Fruit fly (Drosophila melanogaster): ENCODE results near the gene CG10013.

CG10013 gene

DNA sequence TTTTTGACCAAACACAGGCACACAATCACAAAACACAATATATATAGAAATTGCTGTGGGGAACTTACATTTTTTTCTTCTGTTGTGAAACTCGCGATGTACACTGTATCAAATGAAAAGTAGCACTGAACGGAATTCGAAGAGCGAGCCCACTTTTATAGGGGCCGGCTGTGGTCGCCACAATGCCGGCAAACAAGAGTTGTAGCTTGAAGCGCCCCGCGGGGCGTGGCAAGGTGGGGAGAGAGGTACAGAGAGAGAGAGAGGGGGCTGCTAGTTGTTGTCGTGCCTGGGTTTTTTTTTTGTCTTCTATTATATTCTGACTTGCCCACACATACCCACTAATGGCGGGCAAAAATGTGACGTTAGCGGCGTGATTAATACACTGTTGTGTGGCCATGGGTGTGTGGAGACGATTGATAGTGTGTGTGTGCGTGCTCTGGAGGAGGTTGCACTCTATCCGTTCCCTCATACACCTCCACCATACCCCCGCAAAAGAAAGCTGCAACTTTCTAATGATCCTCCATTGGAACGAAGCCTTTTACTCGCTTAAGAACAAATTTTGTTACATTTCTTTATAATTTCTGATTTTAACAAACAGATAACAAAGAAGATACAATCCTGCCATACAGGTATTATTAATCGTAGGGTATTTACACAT lies 45.9 kb downstream of the CG10013 start, which contains the start of gene GstD1 (continued):
- no peak for TF ChIP-seq CG9797 (GFP tag; optimal IDR thresholded peaks at IDR 0.05)
- TF ChIP-seq otp (GFP tag; IDR thresholded peaks at IDR 0.05), result no peak
- no peak for TF ChIP-seq Neu2 (GFP tag; optimal IDR thresholded peaks at IDR 0.05; ENCODE audit: borderline replicate concordance)
- TF ChIP-seq ind (GFP tag; optimal IDR thresholded peaks at IDR 0.05), result peak; percentile 63
- TF ChIP-seq CG7556 (GFP tag; optimal IDR thresholded peaks at IDR 0.05), result peak; percentile 53
- TF ChIP-seq Eip74EF (GFP tag; optimal IDR thresholded peaks at IDR 0.05), result peak in 1 of 2 experiments; percentile 9
- no peak for TF ChIP-seq ato (GFP tag; IDR thresholded peaks at IDR 0.05; ENCODE audit: partially characterized antibody)
- peak; percentile 43 for TF ChIP-seq Hmr (GFP tag; optimal IDR thresholded peaks at IDR 0.05)
- peak; percentile 65 for TF ChIP-seq Ada2b (GFP tag; IDR thresholded peaks at IDR 0.05)
- no peak for TF ChIP-seq CG2116 (GFP tag; optimal IDR thresholded peaks at IDR 0.05)
- no peak for TF ChIP-seq Dfd (GFP tag; optimal IDR thresholded peaks at IDR 0.05)
- no peak for TF ChIP-seq wek (GFP tag; optimal IDR thresholded peaks at IDR 0.05)
- TF ChIP-seq CG16779 (GFP tag; IDR thresholded peaks at IDR 0.05), result no peak
- TF ChIP-seq hkb (optimal IDR thresholded peaks at IDR 0.05), result no peak
- no peak for TF ChIP-seq hkb (GFP tag; IDR thresholded peaks at IDR 0.05)
- TF ChIP-seq CG1647 (GFP tag; optimal IDR thresholded peaks at IDR 0.05), result peak; percentile 36
- no peak for TF ChIP-seq gcm2 (GFP tag; optimal IDR thresholded peaks at IDR 0.05)
- TF ChIP-seq CG18262 (tag; optimal IDR thresholded peaks at IDR 0.05), result peak; percentile 21
- no peak for TF ChIP-seq CG5953 (GFP tag; IDR thresholded peaks at IDR 0.05)
- TF ChIP-seq CG15696 (tag; optimal IDR thresholded peaks at IDR 0.05), result no peak
- peak; percentile 51 for TF ChIP-seq Ptx1 (GFP tag; IDR thresholded peaks at IDR 0.05)
- peak; percentile 44 for TF ChIP-seq CG18619 (GFP tag; optimal IDR thresholded peaks at IDR 0.05)
- TF ChIP-seq CG9215 (GFP tag; IDR thresholded peaks at IDR 0.05), result 0 out of 2 replicates have a peak, but pooled peaks have one; percentile 45
- peak; percentile 8 for TF ChIP-seq CG17359 (tag; optimal IDR thresholded peaks at IDR 0.05)
- TF ChIP-seq nerfin-1 (tag; optimal IDR thresholded peaks at IDR 0.05), result no peak
- TF ChIP-seq Abd-B (GFP tag; optimal IDR thresholded peaks at IDR 0.05), result peak; percentile 21
- no peak for TF ChIP-seq CG12236 (GFP tag; optimal IDR thresholded peaks at IDR 0.05)
- TF ChIP-seq CG14014 (GFP tag; IDR thresholded peaks at IDR 0.05), result peak; percentile 36; the same call in 1 of the 2 replicates
- peak in 1 of 2 experiments; percentile 41 for TF ChIP-seq Hr51 (GFP tag; optimal IDR thresholded peaks at IDR 0.05)
- TF ChIP-seq Sry-δ (GFP tag; optimal IDR thresholded peaks at IDR 0.05), result no peak
- no peak for TF ChIP-seq fru (optimal IDR thresholded peaks at IDR 0.05)
- peak; percentile 59 for TF ChIP-seq dysf (GFP tag; IDR thresholded peaks at IDR 0.05)
- TF ChIP-seq CG6683 (GFP tag; optimal IDR thresholded peaks at IDR 0.05), result no peak
- TF ChIP-seq CG11093 (GFP tag; IDR thresholded peaks at IDR 0.05), result no peak
- peak; percentile 89 for TF ChIP-seq CG10543 (GFP tag; optimal IDR thresholded peaks at IDR 0.05)
- no peak for TF ChIP-seq GATAe (GFP tag; conservative IDR thresholded peaks at IDR 0.05)
- no peak for TF ChIP-seq Atf-2 (GFP tag; optimal IDR thresholded peaks at IDR 0.05)
- TF ChIP-seq Sin3A (optimal IDR thresholded peaks at IDR 0.05), result no peak
- TF ChIP-seq Ssrp (tag; optimal IDR thresholded peaks at IDR 0.05), result no peak
- no peak for TF ChIP-seq CG4404 (GFP tag; IDR thresholded peaks at IDR 0.05)
- no peak for TF ChIP-seq CG8290 (GFP tag; optimal IDR thresholded peaks at IDR 0.05)
- TF ChIP-seq CG8290 (tag; optimal IDR thresholded peaks at IDR 0.05), result peak in 1 of 2 experiments; percentile 34
- TF ChIP-seq MBD-R2 (GFP tag; IDR thresholded peaks at IDR 0.05), result no peak
- TF ChIP-seq slou (GFP tag; optimal IDR thresholded peaks at IDR 0.05), result no peak
- peak; percentile 38 for TF ChIP-seq Fer1 (GFP tag; optimal IDR thresholded peaks at IDR 0.05)
- no peak for TF ChIP-seq btn (GFP tag; optimal IDR thresholded peaks at IDR 0.05)
- TF ChIP-seq CG14441 (GFP tag; IDR thresholded peaks at IDR 0.05), result no peak; the same call in 1 of the 2 replicates
- peak; percentile 90 for TF ChIP-seq chinmo (GFP tag; IDR thresholded peaks at IDR 0.05; ENCODE audit: partially characterized antibody)
- TF ChIP-seq CG4730 (GFP tag; IDR thresholded peaks at IDR 0.05), result no peak
- TF ChIP-seq CG1602 (GFP tag; optimal IDR thresholded peaks at IDR 0.05), result no peak
- peak; percentile 39; the same call in 1 of the 2 replicates for TF ChIP-seq CG13287 (GFP tag; IDR thresholded peaks at IDR 0.05; ENCODE audit: partially characterized antibody)
